Worm (Caenorhabditis elegans): ENCODE measurements around the gene taf-6.2.

taf-6.2 gene

DNA sequence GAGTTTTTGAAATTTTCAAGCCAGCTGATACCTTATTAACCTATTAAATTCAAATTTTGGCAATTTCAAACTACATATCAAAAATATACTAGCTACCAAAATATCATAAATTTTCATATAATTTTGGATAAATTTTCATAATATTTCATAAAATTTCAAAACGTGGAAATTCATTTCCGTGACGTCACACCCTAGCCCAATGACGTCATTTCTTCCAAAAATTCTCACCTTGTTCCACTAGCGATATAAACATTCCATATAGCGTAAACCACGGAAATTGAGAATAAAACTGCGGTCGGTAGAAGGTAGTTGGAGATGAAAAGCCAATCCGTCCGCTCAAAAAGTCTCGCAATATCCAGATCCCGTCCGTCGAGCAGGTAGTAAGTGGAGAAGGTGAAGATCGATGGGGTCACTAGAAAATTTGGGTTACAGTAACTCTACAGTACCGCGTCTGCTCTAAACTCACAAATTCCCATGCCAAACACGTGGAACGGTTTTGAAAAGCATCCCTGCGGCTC is 33.4 kb downstream of the taf-6.2 start:
- no peak for TF ChIP-seq pat-9 (tag; optimal IDR thresholded peaks at IDR 0.05)
- no peak for TF ChIP-seq ceh-6 (GFP tag; optimal IDR thresholded peaks at IDR 0.05)
- no peak for TF ChIP-seq pros-1 (tag; optimal IDR thresholded peaks at IDR 0.05)
- TF ChIP-seq lin-11 (tag; optimal IDR thresholded peaks at IDR 0.05), result no peak
- no peak for TF ChIP-seq ama-1 (optimal IDR thresholded peaks at IDR 0.05)
- TF ChIP-seq ceh-34 (tag; optimal IDR thresholded peaks at IDR 0.05), result no peak
- TF ChIP-seq dmd-4 (tag; optimal IDR thresholded peaks at IDR 0.05; ENCODE audit: borderline replicate concordance), result no peak
- TF ChIP-seq unc-86 (tag; optimal IDR thresholded peaks at IDR 0.05), result no peak

DNA sequence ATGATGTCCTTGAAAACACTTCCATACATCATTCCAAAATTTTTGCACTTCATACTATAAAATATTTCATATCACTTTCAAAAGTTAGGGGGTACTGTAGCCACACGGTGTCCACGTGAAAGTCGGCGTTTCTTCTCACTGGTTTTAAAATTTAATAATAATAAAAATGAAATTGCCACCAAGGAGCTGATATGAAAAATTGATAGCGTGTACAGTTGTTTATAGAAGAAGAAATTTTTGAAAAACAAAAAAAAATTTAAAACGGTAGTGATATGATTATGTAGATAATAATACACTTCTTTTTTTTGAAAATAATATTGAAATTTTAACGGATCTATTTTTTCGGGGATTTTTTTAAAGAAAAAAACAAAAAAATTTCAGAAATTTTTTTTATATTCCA is 34.6 kb downstream of the taf-6.2 start:
- TF ChIP-seq hlh-13 (GFP tag; optimal IDR thresholded peaks at IDR 0.05) (no peak), ceh-30 (tag; optimal IDR thresholded peaks at IDR 0.05) (no peak), dve-1 (tag; optimal IDR thresholded peaks at IDR 0.05) (no peak), tbx-7 (tag; optimal IDR thresholded peaks at IDR 0.05) (no peak), elt-2 (tag; optimal IDR thresholded peaks at IDR 0.05) (no peak), pax-1 (tag; optimal IDR thresholded peaks at IDR 0.05) (no peak), pros-1 (tag; optimal IDR thresholded peaks at IDR 0.05) (no peak), odd-2 (tag; optimal IDR thresholded peaks at IDR 0.05) (no peak), ceh-22 (tag; optimal IDR thresholded peaks at IDR 0.05) (no peak), ama-1 (optimal IDR thresholded peaks at IDR 0.05) (no peak)

DNA sequence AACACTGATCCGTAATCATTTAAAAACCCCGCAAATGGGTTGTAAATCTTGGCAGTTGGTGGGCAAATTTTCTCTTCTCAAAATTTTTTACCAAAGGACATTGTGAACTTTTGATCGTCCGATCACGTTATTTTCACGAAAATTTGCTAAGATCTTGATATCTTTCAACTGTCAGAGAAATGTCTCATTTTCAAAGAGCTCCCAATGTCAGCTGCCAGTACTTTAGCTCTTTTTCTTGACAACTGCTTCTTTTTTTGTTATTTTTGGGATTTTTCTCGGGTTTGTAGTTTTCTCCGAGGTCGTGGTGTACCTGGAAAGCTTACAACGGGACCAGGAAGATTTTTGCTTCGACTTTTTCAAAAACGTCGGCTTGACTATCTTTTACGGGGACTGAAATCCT is 38.6 kb downstream of the taf-6.2 start:
- no peak for TF ChIP-seq pros-1 (tag; optimal IDR thresholded peaks at IDR 0.05)
- no peak for TF ChIP-seq madf-2 (tag; optimal IDR thresholded peaks at IDR 0.05)
- no peak for TF ChIP-seq zip-5 (tag; optimal IDR thresholded peaks at IDR 0.05)
- no peak for TF ChIP-seq ama-1 (optimal IDR thresholded peaks at IDR 0.05)
- no peak for TF ChIP-seq hlh-15 (tag; optimal IDR thresholded peaks at IDR 0.05)
- no peak for TF ChIP-seq che-1 (tag; optimal IDR thresholded peaks at IDR 0.05)
- no peak for TF ChIP-seq pat-9 (tag; optimal IDR thresholded peaks at IDR 0.05)
- TF ChIP-seq ets-4 (tag; optimal IDR thresholded peaks at IDR 0.05), result no peak
- no peak for TF ChIP-seq dmd-4 (tag; optimal IDR thresholded peaks at IDR 0.05; ENCODE audit: borderline replicate concordance)
- no peak for TF ChIP-seq odd-2 (tag; optimal IDR thresholded peaks at IDR 0.05)
- no peak for TF ChIP-seq unc-42 (tag; optimal IDR thresholded peaks at IDR 0.05)
- TF ChIP-seq ttx-3 (tag; optimal IDR thresholded peaks at IDR 0.05), result no peak
- TF ChIP-seq sox-2 (GFP tag; IDR thresholded peaks at IDR 0.05), result no peak
- no peak for TF ChIP-seq npax-4 (tag; optimal IDR thresholded peaks at IDR 0.05)
- no peak for TF ChIP-seq C08G9.2 (tag; optimal IDR thresholded peaks at IDR 0.05)
- no peak for TF ChIP-seq elt-2 (tag; optimal IDR thresholded peaks at IDR 0.05)
- TF ChIP-seq K02D7.2 (tag; optimal IDR thresholded peaks at IDR 0.05), result no peak
- no peak for TF ChIP-seq unc-55 (GFP tag; optimal IDR thresholded peaks at IDR 0.05)
- no peak for TF ChIP-seq eyg-1 (tag; optimal IDR thresholded peaks at IDR 0.05)

DNA sequence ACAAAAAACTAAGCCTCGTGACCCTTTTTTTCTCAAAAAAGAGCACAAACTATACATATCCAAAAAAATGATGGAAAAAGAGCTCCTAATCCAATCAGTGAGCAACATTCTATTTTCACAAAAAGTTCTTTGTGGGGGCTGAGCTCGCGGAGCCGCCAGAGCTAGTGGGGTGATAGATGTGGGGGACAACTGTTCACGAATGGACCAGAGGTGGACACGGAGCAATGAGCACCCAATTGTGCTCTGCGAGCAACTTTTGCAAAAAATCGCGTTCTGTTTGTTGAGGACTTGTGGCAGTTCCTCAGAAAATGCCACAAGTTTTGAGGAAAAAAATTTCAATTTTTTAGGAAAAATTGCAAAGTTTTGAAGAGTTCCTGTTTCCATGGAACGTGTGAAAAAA is 39.7 kb downstream of the taf-6.2 start:
- peak; percentile 57 for TF ChIP-seq unc-55 (GFP tag; optimal IDR thresholded peaks at IDR 0.05)
- TF ChIP-seq dve-1 (tag; optimal IDR thresholded peaks at IDR 0.05), result no peak

DNA sequence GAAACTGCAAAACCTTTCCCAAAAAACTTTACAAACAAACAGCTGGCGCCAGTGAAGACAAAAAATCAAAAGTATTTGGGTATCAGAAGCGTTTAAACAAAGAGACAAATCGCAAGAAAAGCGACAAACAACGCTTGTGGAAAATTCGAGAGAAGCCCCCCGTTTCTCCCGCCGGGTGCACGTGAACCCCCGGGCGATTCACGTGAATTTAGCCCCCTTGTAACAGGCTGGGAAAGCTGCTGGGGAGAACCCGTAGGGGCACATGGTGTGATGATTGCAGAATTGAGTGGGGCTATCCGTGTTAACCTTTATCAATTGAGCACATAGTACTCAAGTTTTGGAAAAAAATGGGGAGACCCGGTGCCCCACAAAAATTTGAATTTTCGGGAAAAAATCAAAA is 40.3 kb downstream of the taf-6.2 start:
- TF ChIP-seq nhr-11 (tag; optimal IDR thresholded peaks at IDR 0.05), result no peak
- TF ChIP-seq tbx-7 (tag; optimal IDR thresholded peaks at IDR 0.05), result no peak
- no peak for TF ChIP-seq npax-4 (tag; optimal IDR thresholded peaks at IDR 0.05)
- TF ChIP-seq lim-6 (tag; optimal IDR thresholded peaks at IDR 0.05), result no peak
- TF ChIP-seq tbx-2 (tag; optimal IDR thresholded peaks at IDR 0.05), result peak; percentile 59
- TF ChIP-seq ceh-19 (GFP tag; optimal IDR thresholded peaks at IDR 0.05), result no peak
- TF ChIP-seq ahr-1 (tag; optimal IDR thresholded peaks at IDR 0.05), result no peak
- TF ChIP-seq elt-4 (tag; optimal IDR thresholded peaks at IDR 0.05), result no peak
- no peak for TF ChIP-seq pha-4 (tag; optimal IDR thresholded peaks at IDR 0.05)
- no peak for TF ChIP-seq pqm-1 (tag; optimal IDR thresholded peaks at IDR 0.05)
- no peak for TF ChIP-seq unc-3 (GFP tag; conservative IDR thresholded peaks at IDR 0.05)
- TF ChIP-seq unc-3 (tag; optimal IDR thresholded peaks at IDR 0.05), result no peak
- TF ChIP-seq gmeb-2 (tag; optimal IDR thresholded peaks at IDR 0.05), result no peak
- TF ChIP-seq nhr-232 (tag; optimal IDR thresholded peaks at IDR 0.05), result no peak
- peak; percentile 12 for TF ChIP-seq pat-9 (tag; optimal IDR thresholded peaks at IDR 0.05)
- TF ChIP-seq ref-2 (tag; optimal IDR thresholded peaks at IDR 0.05), result peak; percentile 35
- TF ChIP-seq eyg-1 (tag; optimal IDR thresholded peaks at IDR 0.05), result no peak
- TF ChIP-seq odd-2 (tag; optimal IDR thresholded peaks at IDR 0.05), result no peak
- TF ChIP-seq ttx-3 (tag; optimal IDR thresholded peaks at IDR 0.05), result no peak
- no peak for TF ChIP-seq K02D7.2 (tag; optimal IDR thresholded peaks at IDR 0.05)
- TF ChIP-seq T23F11.4 (GFP tag; optimal IDR thresholded peaks at IDR 0.05), result no peak
- no peak for TF ChIP-seq pax-1 (tag; optimal IDR thresholded peaks at IDR 0.05)
- no peak for TF ChIP-seq dmd-4 (tag; optimal IDR thresholded peaks at IDR 0.05; ENCODE audit: borderline replicate concordance)
- no peak for TF ChIP-seq pros-1 (tag; optimal IDR thresholded peaks at IDR 0.05)
- peak; percentile 35 for TF ChIP-seq unc-55 (GFP tag; optimal IDR thresholded peaks at IDR 0.05)
- TF ChIP-seq ceh-22 (tag; optimal IDR thresholded peaks at IDR 0.05), result no peak
- TF ChIP-seq ceh-48 (tag; optimal IDR thresholded peaks at IDR 0.05), result no peak
- no peak for TF ChIP-seq elt-2 (tag; optimal IDR thresholded peaks at IDR 0.05)
- TF ChIP-seq dve-1 (tag; optimal IDR thresholded peaks at IDR 0.05), result no peak
